Fruit fly (Drosophila melanogaster) S2 (cell line): Measurements from ENCODE around the gene Pif1A.

Experiments used
- CG8478 ChIP-seq: fragments of >200 bp; optimal IDR thresholded peaks from 2 replicates; lab custom pipeline; 2018
- CTCF ChIP-seq, 2 experiments: fragments of >200 bp; optimal IDR thresholded peaks; 2 replicates each; lab custom pipeline; 2018

DNA sequence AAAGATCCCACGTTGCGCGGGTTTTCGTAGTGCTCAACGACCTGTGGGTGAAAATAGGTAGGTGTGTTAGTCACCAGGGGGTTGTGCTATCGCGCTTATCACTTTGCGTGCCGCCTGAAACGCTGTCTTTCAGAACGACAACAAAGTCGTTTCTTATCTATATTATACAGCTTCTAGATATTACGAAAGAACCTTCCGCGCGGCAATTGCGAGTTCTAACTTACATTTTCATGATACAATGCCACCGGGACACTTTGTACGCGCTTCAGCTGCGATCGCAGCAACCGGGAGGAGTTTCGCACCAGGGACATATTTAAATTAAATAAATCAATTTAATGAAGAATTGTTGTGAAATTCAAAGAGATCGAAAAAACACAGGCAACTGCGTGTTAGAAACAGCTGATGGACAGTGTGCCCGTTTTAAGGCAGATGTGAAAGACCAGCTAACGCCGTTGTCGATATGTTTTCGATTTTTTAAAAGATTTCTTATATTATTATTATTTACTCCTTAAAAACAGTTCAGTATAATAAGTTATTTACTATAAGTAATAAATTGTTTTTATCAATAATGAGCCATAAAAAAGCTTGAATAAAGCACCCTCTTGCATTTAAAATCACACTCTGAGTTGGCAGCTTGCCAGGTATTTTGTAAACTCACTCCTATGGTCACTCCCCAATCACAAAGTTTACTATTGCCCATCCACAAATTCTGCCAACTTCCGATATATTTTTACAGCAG, 23.0 kb upstream of the Pif1A start, which contains the start of the genes IscU and CG8379:
- no peak for TF ChIP-seq CG8478 (lab: Kevin White, UChicago)
- no peak for TF ChIP-seq CTCF (optimal IDR thresholded peaks at IDR 0.05; lab: Kevin White, UChicago)
